Fruit fly (Drosophila melanogaster): Measurements from ENCODE around the gene Clp.

Gene Clp

DNA sequence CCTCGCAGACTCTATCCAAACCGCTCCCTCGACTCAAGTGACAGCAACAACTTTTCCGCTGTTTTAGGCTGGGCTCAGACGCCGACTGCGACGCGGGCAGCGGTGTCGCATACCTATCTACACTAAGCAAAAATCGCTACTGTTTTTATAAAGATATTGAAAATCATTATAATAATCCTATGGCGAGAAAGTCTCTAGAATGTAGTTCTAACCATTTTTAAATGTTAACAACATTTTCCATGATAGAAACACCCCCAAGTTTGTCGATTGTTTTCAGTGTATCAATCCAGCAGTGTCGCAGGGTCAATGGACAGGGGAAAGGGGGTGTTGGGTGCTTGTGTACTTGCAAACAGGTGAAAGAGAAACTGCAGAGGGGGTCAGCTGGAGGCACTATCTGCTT, 46.1 kb downstream of the Clp start (continued):
- TF ChIP-seq gce (GFP tag; IDR thresholded peaks at IDR 0.05) (peak; percentile 97), CG1647 (GFP tag; optimal IDR thresholded peaks at IDR 0.05) (peak; percentile 96), az2 (GFP tag; optimal IDR thresholded peaks at IDR 0.05) (peak; percentile 96), HmgD (GFP tag; optimal IDR thresholded peaks at IDR 0.05) (peak; percentile 66), CG13287 (GFP tag; IDR thresholded peaks at IDR 0.05; ENCODE audit: partially characterized antibody) (no peak), Aef1 (GFP tag; IDR thresholded peaks at IDR 0.05) (peak; percentile 95), Sox100B (GFP tag; optimal IDR thresholded peaks at IDR 0.05) (peak; percentile 91), sima (GFP tag; optimal IDR thresholded peaks at IDR 0.05) (peak; percentile 88), CG10654 (GFP tag; optimal IDR thresholded peaks at IDR 0.05) (peak; percentile 94), so (GFP tag; IDR thresholded peaks at IDR 0.05) (peak; percentile 96), CG17385 (GFP tag; optimal IDR thresholded peaks at IDR 0.05) (peak; percentile 93), Nf-YB (GFP tag; optimal IDR thresholded peaks at IDR 0.05) (peak; percentile 84), corto (GFP tag; optimal IDR thresholded peaks at IDR 0.05) (peak; percentile 98), trem (tag; optimal IDR thresholded peaks at IDR 0.05) (peak; percentile 91), tll (GFP tag; optimal IDR thresholded peaks at IDR 0.05) (peak in 1 of 2 experiments; percentile 71), CG14965 (GFP tag; optimal IDR thresholded peaks at IDR 0.05; ENCODE audit: borderline replicate concordance) (peak; percentile 72), CG8944 (GFP tag; optimal IDR thresholded peaks at IDR 0.05) (peak; percentile 94), Poxn (GFP tag; IDR thresholded peaks at IDR 0.05) (peak; percentile 79), CkIIα-i1 (GFP tag; IDR thresholded peaks at IDR 0.05) (peak; percentile 65), Blimp-1 (GFP tag; optimal IDR thresholded peaks at IDR 0.05) (peak; percentile 95), Tbp (GFP tag; optimal IDR thresholded peaks at IDR 0.05) (no peak), cwo (GFP tag; optimal IDR thresholded peaks at IDR 0.05) (peak; percentile 93), gem (tag; optimal IDR thresholded peaks at IDR 0.05) (peak; percentile 97), CG10366 (GFP tag; IDR thresholded peaks at IDR 0.05) (peak; percentile 96), Dfd (GFP tag; optimal IDR thresholded peaks at IDR 0.05) (peak in 1 of 2 experiments; percentile 4), CG16815 (GFP tag; optimal IDR thresholded peaks at IDR 0.05) (peak; percentile 93), vfl (GFP tag; optimal IDR thresholded peaks at IDR 0.05) (peak; percentile 95), Antp (GFP tag; optimal IDR thresholded peaks at IDR 0.05) (peak; percentile 93), CG7786 (GFP tag; optimal IDR thresholded peaks at IDR 0.05) (peak; percentile 94), CG8478 (optimal IDR thresholded peaks at IDR 0.05) (no peak), CG15073 (GFP tag; optimal IDR thresholded peaks at IDR 0.05) (peak; percentile 78), slp2 (GFP tag; optimal IDR thresholded peaks at IDR 0.05) (peak; percentile 92), dpn (GFP tag; optimal IDR thresholded peaks at IDR 0.05) (peak; percentile 97 to 98), tap (tag; optimal IDR thresholded peaks at IDR 0.05) (peak; percentile 97), nau (GFP tag; optimal IDR thresholded peaks at IDR 0.05) (peak; percentile 92), Elba2 (GFP tag; optimal IDR thresholded peaks at IDR 0.05) (peak; percentile 79), gsb-n (tag; optimal IDR thresholded peaks at IDR 0.05) (peak; percentile 96), CG7928 (GFP tag; optimal IDR thresholded peaks at IDR 0.05) (peak; percentile 77), Hr3 (GFP tag; optimal IDR thresholded peaks at IDR 0.05) (peak; percentile 95), wdn (GFP tag; IDR thresholded peaks at IDR 0.05) (peak; percentile 93), B-H1 (GFP tag; IDR thresholded peaks at IDR 0.05) (peak; percentile 95), CG15514 (GFP tag; optimal IDR thresholded peaks at IDR 0.05) (peak; percentile 85), CG13296 (GFP tag; optimal IDR thresholded peaks at IDR 0.05) (peak; percentile 94), CG9215 (GFP tag; IDR thresholded peaks at IDR 0.05) (peak; percentile 92), Taf1 (GFP tag; IDR thresholded peaks at IDR 0.05) (peak; percentile 84), CG18619 (GFP tag; optimal IDR thresholded peaks at IDR 0.05) (peak; percentile 96), run (tag; optimal IDR thresholded peaks at IDR 0.05) (peak; percentile 89), z (GFP tag; IDR thresholded peaks at IDR 0.05) (peak; percentile 71; the same call in 2 of the 3 replicates), nerfin-1 (tag; optimal IDR thresholded peaks at IDR 0.05) (peak; percentile 92), nerfin-2 (GFP tag; IDR thresholded peaks at IDR 0.05; ENCODE audit: partially characterized antibody) (no peak), Ets65A (GFP tag) (peak; percentile 99)
